Worm (Caenorhabditis elegans) whole organism, late embryonic: Measurements from ENCODE around the gene T16G12.1.

Experiments used
- C38D4.7 ChIP-seq: fragments of 200-800 bp; sonication (Bioruptor generic); optimal IDR thresholded peaks from 2 replicates; lab custom pipeline; 2018; ENCODE audit warnings: mild to moderate bottlenecking, missing genetic modification characterization, moderate library complexity, missing compliant biosample characterization
- F13H6.1 ChIP-seq: sonication (generic microtip); optimal IDR thresholded peaks from 2 replicates; lab custom pipeline; 2016; ENCODE audit warnings: missing genetic modification characterization, missing compliant biosample characterization
- K02D7.2 ChIP-seq: sonication (generic microtip); optimal IDR thresholded peaks from 2 replicates; lab custom pipeline; 2017; ENCODE audit warnings: mild to moderate bottlenecking, missing genetic modification characterization, missing compliant biosample characterization
- K09A11.1 ChIP-seq: sonication (generic microtip); optimal IDR thresholded peaks from 2 replicates; lab custom pipeline; 2017; ENCODE audit warnings: antibody characterized with exemption, mild to moderate bottlenecking, missing genetic modification characterization, missing compliant biosample characterization; ENCODE audit not compliant: insufficient read depth
- ahr-1 ChIP-seq: sonication (generic microtip); optimal IDR thresholded peaks from 2 replicates; lab custom pipeline; 2016; ENCODE audit warnings: missing genetic modification characterization, missing compliant biosample characterization
- ama-1 ChIP-seq: fragments of 150-350 bp; optimal IDR thresholded peaks from 2 replicates; lab custom pipeline; 2014
- ceh-14 ChIP-seq: sonication (generic microtip); optimal IDR thresholded peaks from 2 replicates; lab custom pipeline; 2016; ENCODE audit warnings: missing genotype, missing genetic modification characterization, missing compliant biosample characterization
- ceh-18 ChIP-seq: sonication (generic microtip); optimal IDR thresholded peaks from 2 replicates; lab custom pipeline; 2016; ENCODE audit warnings: missing genetic modification characterization, missing compliant biosample characterization
- ceh-19 ChIP-seq: fragments of 200-800 bp; sonication (Bioruptor generic); optimal IDR thresholded peaks from 2 replicates; lab custom pipeline; 2018; ENCODE audit warnings: mild to moderate bottlenecking, missing genetic modification characterization, missing compliant biosample characterization
- ceh-2 ChIP-seq: sonication (generic microtip); optimal IDR thresholded peaks from 2 replicates; lab custom pipeline; 2016; ENCODE audit warnings: missing genotype, missing genetic modification characterization, missing compliant biosample characterization
- ceh-22 ChIP-seq: sonication (generic microtip); optimal IDR thresholded peaks from 2 replicates; lab custom pipeline; 2017; ENCODE audit warnings: missing biosample characterization, missing genetic modification characterization
- ceh-24 ChIP-seq: sonication (generic microtip); optimal IDR thresholded peaks from 2 replicates; lab custom pipeline; 2016; ENCODE audit warnings: mild to moderate bottlenecking, missing genetic modification characterization, missing compliant biosample characterization
- ceh-30 ChIP-seq: fragments of 150-350 bp; optimal IDR thresholded peaks from 2 replicates; lab custom pipeline; 2014; ENCODE audit warnings: missing biosample characterization, missing genetic modification characterization
- ceh-31 ChIP-seq: sonication (generic microtip); optimal IDR thresholded peaks from 2 replicates; lab custom pipeline; 2016; ENCODE audit warnings: missing genetic modification characterization, missing compliant biosample characterization
- ceh-45 ChIP-seq: fragments of 200-800 bp; sonication (Bioruptor generic); IDR thresholded peaks from 2 replicates; pipeline ENCODE4 v1.3.6; 2022; ENCODE audit warnings: missing genetic modification reagents, missing genetic modification characterization, missing compliant biosample characterization
- ceh-9 ChIP-seq: sonication (generic microtip); optimal IDR thresholded peaks from 2 replicates; lab custom pipeline; 2016; ENCODE audit warnings: mild to moderate bottlenecking, missing genetic modification characterization, inconsistent platforms, missing compliant biosample characterization
- dmd-4 ChIP-seq: sonication (generic microtip); optimal IDR thresholded peaks from 2 replicates; lab custom pipeline; 2016; ENCODE audit warnings: borderline replicate concordance, missing genetic modification characterization, missing compliant biosample characterization
- ets-4 ChIP-seq: sonication (generic microtip); optimal IDR thresholded peaks from 2 replicates; lab custom pipeline; 2016; ENCODE audit warnings: missing genetic modification characterization, missing compliant biosample characterization
- gmeb-2 ChIP-seq: sonication (generic microtip); optimal IDR thresholded peaks from 2 replicates; lab custom pipeline; 2016; ENCODE audit warnings: missing genetic modification characterization, inconsistent platforms, missing compliant biosample characterization
- hlh-13 ChIP-seq: fragments of 200-800 bp; sonication (Bioruptor generic); optimal IDR thresholded peaks from 2 replicates; lab custom pipeline; 2018; ENCODE audit warnings: mild to moderate bottlenecking, missing genetic modification characterization, missing compliant biosample characterization
- hlh-15 ChIP-seq: sonication (generic microtip); optimal IDR thresholded peaks from 2 replicates; lab custom pipeline; 2016; ENCODE audit warnings: missing genetic modification characterization, missing compliant biosample characterization
- hlh-30 ChIP-seq: sonication (generic microtip); optimal IDR thresholded peaks from 2 replicates; lab custom pipeline; 2017; ENCODE audit warnings: antibody characterized with exemption, missing genetic modification characterization, missing compliant biosample characterization; ENCODE audit not compliant: insufficient read depth
- lin-11 ChIP-seq: fragments of 200-800 bp; sonication (Bioruptor generic); optimal IDR thresholded peaks from 2 replicates; lab custom pipeline; 2018; ENCODE audit warnings: mild to moderate bottlenecking, missing genetic modification characterization, missing compliant biosample characterization
- nfya-1 ChIP-seq: sonication (generic microtip); optimal IDR thresholded peaks from 2 replicates; lab custom pipeline; 2017; ENCODE audit warnings: missing genetic modification characterization, mild to moderate bottlenecking, missing compliant biosample characterization, antibody characterized with exemption, moderate library complexity
- nhr-232 ChIP-seq: sonication (generic microtip); optimal IDR thresholded peaks from 2 replicates; lab custom pipeline; 2016; ENCODE audit warnings: missing genetic modification characterization, missing compliant biosample characterization
- pat-9 ChIP-seq: fragments of 200-800 bp; sonication (Bioruptor generic); optimal IDR thresholded peaks from 2 replicates; lab custom pipeline; 2018; ENCODE audit warnings: mild to moderate bottlenecking, missing genetic modification characterization, moderate library complexity, missing compliant biosample characterization
- pha-4 ChIP-seq: fragments of 150-350 bp; optimal IDR thresholded peaks from 2 replicates; lab custom pipeline; 2018; ENCODE audit warnings: missing biosample characterization, missing genetic modification reagents, missing genetic modification characterization
- pqm-1 ChIP-seq: sonication (generic microtip); optimal IDR thresholded peaks from 2 replicates; lab custom pipeline; 2016; ENCODE audit warnings: missing genetic modification characterization, missing compliant biosample characterization
- sox-2 ChIP-seq: fragments of 200-800 bp; sonication (Bioruptor generic); IDR thresholded peaks from 2 replicates; pipeline ENCODE4 v1.3.6; 2022; ENCODE audit warnings: missing genetic modification reagents, missing genetic modification characterization, missing compliant biosample characterization
- sox-4 ChIP-seq: sonication (generic microtip); optimal IDR thresholded peaks from 2 replicates; lab custom pipeline; 2017; ENCODE audit warnings: mild to moderate bottlenecking, missing genetic modification characterization, inconsistent platforms, missing compliant biosample characterization
- syd-9 ChIP-seq: sonication (generic microtip); optimal IDR thresholded peaks from 2 replicates; lab custom pipeline; 2016; ENCODE audit warnings: mild to moderate bottlenecking, missing genetic modification characterization, moderate library complexity, missing compliant biosample characterization
- tbx-2 ChIP-seq: sonication (generic microtip); optimal IDR thresholded peaks from 2 replicates; lab custom pipeline; 2016; ENCODE audit warnings: missing genetic modification characterization, missing compliant biosample characterization
- ttx-3 ChIP-seq: sonication (generic microtip); optimal IDR thresholded peaks from 2 replicates; lab custom pipeline; 2016; ENCODE audit warnings: missing genetic modification reagents, missing genetic modification characterization, missing compliant biosample characterization
- unc-42 ChIP-seq: sonication (generic microtip); optimal IDR thresholded peaks from 2 replicates; lab custom pipeline; 2016; ENCODE audit warnings: missing genotype, missing genetic modification characterization, missing compliant biosample characterization
- ztf-16 ChIP-seq: sonication (generic microtip); optimal IDR thresholded peaks from 2 replicates; lab custom pipeline; 2017; ENCODE audit warnings: missing genetic modification characterization, missing compliant biosample characterization

Gene T16G12.1

DNA sequence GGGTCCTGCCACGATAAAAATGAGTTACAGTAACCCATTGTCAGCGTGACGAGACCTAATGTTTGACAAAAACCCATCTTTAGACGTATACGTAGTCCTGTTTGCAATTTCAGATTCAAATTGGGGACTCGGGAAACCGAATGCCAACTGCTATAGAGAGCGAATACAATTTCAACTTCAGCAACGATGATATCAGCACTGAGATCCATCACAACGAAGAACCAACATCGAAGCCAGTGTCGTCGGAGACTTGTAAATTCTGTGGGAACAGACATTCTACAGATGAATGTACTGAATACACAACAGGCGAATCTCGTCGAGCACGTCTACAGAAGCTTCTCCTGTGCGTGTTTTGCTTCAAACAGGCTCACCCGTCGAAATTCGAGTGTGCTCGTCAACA lies 35.9 kb upstream of the T16G12.1 start:
- no peak for TF ChIP-seq ama-1 (lab: Kevin White, UChicago)
- TF ChIP-seq ceh-24 (tag; lab: Kevin White, UChicago): no peak
- TF ChIP-seq ets-4 (tag; lab: Kevin White, UChicago): no peak
- TF ChIP-seq unc-42 (tag; lab: Kevin White, UChicago): no peak
- no peak for TF ChIP-seq hlh-30
- no peak for TF ChIP-seq gmeb-2 (tag; lab: Kevin White, UChicago)
- TF ChIP-seq pat-9 (tag; lab: Kevin White, UChicago): no peak
- TF ChIP-seq syd-9 (tag; lab: Kevin White, UChicago): no peak
- no peak for TF ChIP-seq pha-4 (tag; lab: Kevin White, UChicago)
- TF ChIP-seq ceh-18 (tag; lab: Kevin White, UChicago): no peak
- TF ChIP-seq nhr-232: no peak

DNA sequence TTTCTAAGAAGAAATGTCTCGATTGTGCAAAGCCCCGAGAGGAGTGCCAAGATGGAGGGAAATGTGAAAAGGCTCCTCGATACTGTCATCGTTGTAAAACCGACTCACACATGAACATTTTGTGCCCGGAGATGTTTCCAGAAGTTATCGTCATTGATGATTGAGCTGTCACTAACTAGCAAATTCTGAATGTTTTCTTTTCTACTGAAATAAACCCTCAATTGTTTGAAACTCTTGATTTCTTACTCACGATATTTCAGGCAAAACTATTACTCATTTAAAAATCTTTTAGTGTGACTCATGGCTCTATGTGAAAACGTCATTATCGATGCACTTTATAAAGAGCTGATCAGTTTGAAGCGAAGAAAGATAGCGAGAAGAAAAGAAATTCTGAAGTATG lies 35.4 kb upstream of the T16G12.1 start, which contains the start of gene T16H12.13:
Gene T16H12.13 (plus strand): TSS at position 301 of the 400 bp plus-strand sequence.
- no peak for TF ChIP-seq hlh-15 (tag; lab: Kevin White, UChicago)
- no peak for TF ChIP-seq tbx-2 (tag; lab: Kevin White, UChicago)
- TF ChIP-seq ama-1 (lab: Kevin White, UChicago): no peak
- TF ChIP-seq lin-11 (tag; lab: Kevin White, UChicago): no peak
- TF ChIP-seq K09A11.1 (tag; lab: Kevin White, UChicago): no peak
- TF ChIP-seq sox-2 (GFP tag; lab: Robert Waterston, UW): no peak
- TF ChIP-seq ceh-30 (tag; lab: Kevin White, UChicago): no peak

DNA sequence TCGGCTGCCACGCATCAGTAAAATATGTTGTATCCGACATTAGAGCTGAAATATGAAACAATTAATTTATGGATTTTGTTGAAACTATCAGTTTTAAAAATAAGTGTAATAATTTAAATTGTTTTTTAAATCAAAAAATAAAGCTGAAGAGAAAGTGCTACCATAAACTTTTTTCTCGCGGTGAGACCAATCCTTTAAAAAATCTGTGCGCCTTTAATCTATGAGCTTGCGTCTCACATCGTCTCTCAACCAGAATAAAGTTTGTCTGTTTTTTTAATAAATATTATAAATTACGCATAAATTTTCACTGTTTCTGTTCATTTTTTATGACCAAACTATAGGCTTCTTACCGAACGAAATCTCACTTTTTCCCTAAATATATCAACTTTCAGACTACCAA lies 33.6 kb upstream of the T16G12.1 start, which contains the start of gene T16H12.3:
Gene T16H12.3 (minus strand): TSS at position 51 of the 400 bp plus-strand sequence.
- TF ChIP-seq sox-4 (tag; lab: Kevin White, UChicago): no peak
- TF ChIP-seq ceh-9 (tag; lab: Kevin White, UChicago): no peak
- TF ChIP-seq ceh-31 (tag; lab: Kevin White, UChicago): no peak
- TF ChIP-seq F13H6.1: no peak

DNA sequence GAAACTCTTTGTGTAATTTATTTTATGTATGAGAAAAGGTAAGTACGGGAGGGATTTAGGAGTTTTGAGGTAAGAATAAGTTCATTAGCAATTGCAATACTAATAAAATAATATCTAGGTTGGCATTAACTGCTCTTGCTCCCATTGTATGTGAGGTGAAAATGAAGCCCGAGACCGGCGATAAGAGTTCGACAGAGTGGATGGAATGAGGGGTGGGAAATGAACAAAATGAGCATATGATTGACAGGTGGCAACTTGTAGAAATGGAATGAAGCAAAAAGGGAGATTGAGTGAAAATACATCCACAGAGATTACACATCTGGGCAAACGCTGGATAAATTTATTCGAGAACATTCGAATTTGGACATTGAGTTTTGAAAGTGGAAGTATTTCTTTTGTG lies 29.1 kb upstream of the T16G12.1 start:
- TF ChIP-seq ceh-2 (no peak), sox-4 (tag; lab: Kevin White, UChicago) (no peak), ttx-3 (no peak), ztf-16 (tag; lab: Kevin White, UChicago) (no peak), unc-42 (tag; lab: Kevin White, UChicago) (no peak), pqm-1 (tag; lab: Kevin White, UChicago) (no peak), pha-4 (tag; lab: Kevin White, UChicago) (no peak), ceh-14 (no peak), ceh-45 (GFP tag; lab: Robert Waterston, UW) (no peak), C38D4.7 (GFP tag; lab: Kevin White, UChicago) (no peak), dmd-4 (tag; lab: Kevin White, UChicago) (no peak)
- TF ChIP-seq, all 69 proteins: peak for 0

DNA sequence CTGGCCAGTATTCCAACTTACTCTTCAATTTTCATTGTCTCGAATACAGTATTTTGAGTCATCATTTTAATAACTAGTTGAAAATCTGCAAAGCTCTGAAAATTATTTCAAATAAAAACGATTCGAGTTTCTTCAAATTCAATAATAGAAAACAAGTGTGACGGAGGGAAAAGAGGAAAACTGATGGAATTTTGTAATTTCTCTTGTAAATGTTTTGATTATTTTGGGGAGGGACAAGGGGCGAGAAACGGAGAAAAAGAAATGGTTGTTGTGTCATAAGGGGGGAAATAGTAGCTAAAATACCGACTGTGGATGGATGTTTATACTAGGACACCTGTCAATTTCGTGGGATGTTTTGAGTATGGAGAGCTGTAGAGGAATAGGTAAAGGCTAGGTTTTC lies 28.5 kb upstream of the T16G12.1 start, which contains the start of gene T16G12.9:
Gene T16G12.9 (minus strand): TSS at position 101 of the 400 bp plus-strand sequence.
- TF ChIP-seq ztf-16 (tag; lab: Kevin White, UChicago): no peak
- no peak for TF ChIP-seq ceh-22 (tag; lab: Kevin White, UChicago)
- TF ChIP-seq tbx-2 (tag; lab: Kevin White, UChicago): no peak
- TF ChIP-seq ceh-30 (tag; lab: Kevin White, UChicago): no peak
- no peak for TF ChIP-seq K09A11.1 (tag; lab: Kevin White, UChicago)
- TF ChIP-seq ahr-1 (tag; lab: Kevin White, UChicago): no peak

DNA sequence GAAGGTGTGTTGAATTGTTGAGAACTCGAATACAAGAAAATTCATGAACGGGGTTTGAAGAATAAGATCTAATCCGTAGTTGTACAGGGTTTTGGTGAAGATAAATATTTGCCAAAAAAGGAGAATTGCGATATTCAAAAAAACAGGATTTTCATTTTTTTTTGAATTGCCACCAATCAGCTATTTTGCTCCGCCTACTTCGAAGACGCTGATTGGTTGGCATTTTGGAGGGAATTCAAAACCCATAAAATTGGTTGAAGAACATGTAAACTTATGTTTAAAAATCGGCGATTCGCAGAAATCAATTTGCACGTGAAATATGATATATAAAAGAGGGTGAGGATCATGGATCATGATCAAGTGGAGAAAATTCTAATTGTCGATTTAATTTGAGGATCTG lies 26.4 kb upstream of the T16G12.1 start:
- TF ChIP-seq ceh-22 (tag; lab: Kevin White, UChicago) (no peak), pha-4 (tag; lab: Kevin White, UChicago) (no peak), nfya-1 (peak; percentile 87), ceh-2 (no peak), K02D7.2 (tag; lab: Kevin White, UChicago) (no peak), hlh-13 (GFP tag; lab: Kevin White, UChicago) (no peak), ceh-19 (GFP tag; lab: Kevin White, UChicago) (no peak)
